Fruit fly (Drosophila melanogaster) S2 (cell line): ENCODE results near the gene CG3961.

Source experiments
- CG8478 ChIP-seq: fragments of >200 bp; optimal IDR thresholded peaks from 2 replicates; lab custom pipeline; 2018
- CTCF ChIP-seq, 2 experiments: fragments of >200 bp; optimal IDR thresholded peaks; 2 replicates each; lab custom pipeline; 2018

DNA sequence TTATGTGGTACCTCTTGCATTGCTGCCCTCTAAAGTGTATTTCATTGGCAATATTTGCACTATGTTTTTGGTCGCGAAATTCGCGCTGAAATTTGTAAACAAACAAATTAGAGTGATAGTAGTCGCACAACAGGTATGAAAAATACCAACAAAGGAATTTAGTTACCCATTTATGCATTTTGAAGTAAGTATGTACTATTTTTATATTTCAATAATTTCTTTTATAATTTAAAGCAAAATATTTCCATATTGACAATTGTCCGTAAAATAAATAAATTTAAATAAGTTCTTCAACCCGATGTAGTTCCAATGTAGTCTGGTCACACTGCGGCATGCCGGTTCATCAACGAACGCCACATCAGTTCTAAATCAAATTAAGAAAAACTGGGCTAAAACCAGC is 17.8 kb downstream of the CG3961 start, which contains the start of the genes Rad9 and Uggt:
- TF ChIP-seq CG8478 (lab: Kevin White, UChicago) (no peak), CTCF (optimal IDR thresholded peaks at IDR 0.05; lab: Kevin White, UChicago) (no peak)
